Fruit fly (Drosophila melanogaster): Measurements from ENCODE around the gene mRpL1.

The mRpL1 gene

dm6 chr3R:8264302-8265080, 36.7 kb upstream of the mRpL1 start, which contains the start of the genes RPA1 and Mcm2 (continued):
- TF ChIP-seq Bdp1 (GFP tag; optimal IDR thresholded peaks at IDR 0.05) (no peak), CG11247 (GFP tag; IDR thresholded peaks at IDR 0.05) (peak; percentile 74), ttk (GFP tag; IDR thresholded peaks at IDR 0.05) (peak; percentile 55; the same call in 1 of the 2 replicates), CG11085 (GFP tag; IDR thresholded peaks at IDR 0.05) (peak; percentile 73), CG3065 (GFP tag; optimal IDR thresholded peaks at IDR 0.05) (no peak), Sin3A (optimal IDR thresholded peaks at IDR 0.05) (no peak), CG10959 (GFP tag; IDR thresholded peaks at IDR 0.05) (peak; percentile 51), trh (GFP tag; optimal IDR thresholded peaks at IDR 0.05) (peak; percentile 49), oc (tag; optimal IDR thresholded peaks at IDR 0.05) (peak; percentile 40), Lim3 (GFP tag; IDR thresholded peaks at IDR 0.05) (no peak), kni (GFP tag; optimal IDR thresholded peaks at IDR 0.05) (peak; percentile 76), chif (GFP tag; optimal IDR thresholded peaks at IDR 0.05) (peak in 1 of 2 experiments; percentile 66), Sox102F (GFP tag; optimal IDR thresholded peaks at IDR 0.05) (peak; percentile 58), CG4328 (GFP tag; optimal IDR thresholded peaks at IDR 0.05) (peak; percentile 83), sc (optimal IDR thresholded peaks at IDR 0.05) (no peak), sc (GFP tag; optimal IDR thresholded peaks at IDR 0.05) (peak; percentile 58), btn (GFP tag; optimal IDR thresholded peaks at IDR 0.05) (no peak), row (GFP tag; IDR thresholded peaks at IDR 0.05) (peak; percentile 93), CG4617 (GFP tag; optimal IDR thresholded peaks at IDR 0.05; ENCODE audit: borderline replicate concordance) (peak; percentile 41), CG9437 (GFP tag; optimal IDR thresholded peaks at IDR 0.05) (peak; percentile 77), BEAF-32 (GFP tag; optimal IDR thresholded peaks at IDR 0.05) (peak; percentile 19), CG10462 (GFP tag; optimal IDR thresholded peaks at IDR 0.05) (peak; percentile 61), bsh (GFP tag; optimal IDR thresholded peaks at IDR 0.05) (peak in 1 of 2 experiments; percentile 66), HLH3B (GFP tag; IDR thresholded peaks at IDR 0.05) (peak; percentile 56), Hmr (GFP tag; optimal IDR thresholded peaks at IDR 0.05) (peak; percentile 80), fru (optimal IDR thresholded peaks at IDR 0.05) (no peak), D19B (GFP tag; optimal IDR thresholded peaks at IDR 0.05) (peak; percentile 67), ash1 (GFP tag; optimal IDR thresholded peaks at IDR 0.05) (no peak), Doc2 (GFP tag; IDR thresholded peaks at IDR 0.05) (peak; percentile 34; the same call in 1 of the 2 replicates), caup (GFP tag; optimal IDR thresholded peaks at IDR 0.05; ENCODE audit: severe bottlenecking) (peak; percentile 59), crp (GFP tag; optimal IDR thresholded peaks at IDR 0.05) (peak in 1 of 2 experiments; percentile 42), CG18476 (GFP tag; optimal IDR thresholded peaks at IDR 0.05) (peak; percentile 50), CG4424 (GFP tag; optimal IDR thresholded peaks at IDR 0.05) (peak; percentile 84), GATAe (GFP tag; conservative IDR thresholded peaks at IDR 0.05) (peak; percentile 33), CG17802 (tag; optimal IDR thresholded peaks at IDR 0.05) (peak; percentile 15), sim (GFP tag; IDR thresholded peaks at IDR 0.05) (no peak), PHDP (tag; optimal IDR thresholded peaks at IDR 0.05) (no peak), H2.0 (GFP tag; IDR thresholded peaks at IDR 0.05) (peak; percentile 59), Hand (GFP tag; optimal IDR thresholded peaks at IDR 0.05) (no peak), tgo (GFP tag; IDR thresholded peaks at IDR 0.05) (peak; percentile 83), gce (GFP tag; IDR thresholded peaks at IDR 0.05) (no peak), gcm2 (GFP tag; optimal IDR thresholded peaks at IDR 0.05) (no peak), Sox100B (GFP tag; optimal IDR thresholded peaks at IDR 0.05) (no peak), CG18619 (GFP tag; optimal IDR thresholded peaks at IDR 0.05) (peak; percentile 80), Opbp (GFP tag; IDR thresholded peaks at IDR 0.05; ENCODE audit: partially characterized antibody) (peak; percentile 10; the same call in 1 of the 3 replicates), CG3163 (GFP tag; optimal IDR thresholded peaks at IDR 0.05) (peak; percentile 22), Elba2 (GFP tag; optimal IDR thresholded peaks at IDR 0.05) (no peak), chinmo (GFP tag; IDR thresholded peaks at IDR 0.05; ENCODE audit: partially characterized antibody) (no peak), CG4730 (GFP tag; IDR thresholded peaks at IDR 0.05) (peak; percentile 49), CG12219 (GFP tag; optimal IDR thresholded peaks at IDR 0.05) (peak; percentile 50)
